Worm (Caenorhabditis elegans) whole organism, L4 larva: Measurements from ENCODE around the gene F26F12.2.
A peak's percentile ranks its signal among the peaks of the same experiment; 100 is the strongest.

Experiments
- D1046.2 ChIP-seq: fragments of 200-800 bp; sonication (Bioruptor generic); IDR thresholded peaks from 2 replicates; pipeline ENCODE4 v1.3.6; 2022; ENCODE audit warnings: missing genetic modification characterization, missing compliant biosample characterization
- F49E8.2 ChIP-seq: sonication (generic microtip); optimal IDR thresholded peaks from 2 replicates; lab custom pipeline; 2016; ENCODE audit warnings: missing compliant biosample characterization, mild to moderate bottlenecking, missing genetic modification characterization, borderline replicate concordance
- T20F7.1 ChIP-seq: fragments of 200-800 bp; sonication (Bioruptor generic); optimal IDR thresholded peaks from 2 replicates; lab custom pipeline; 2018; ENCODE audit warnings: mild to moderate bottlenecking, missing genetic modification characterization, missing compliant biosample characterization
- Y105C5A.15 ChIP-seq: fragments of 200-800 bp; sonication (Bioruptor generic); IDR thresholded peaks from 2 replicates; pipeline ENCODE4 v1.3.6; 2022; ENCODE audit warnings: missing genetic modification characterization, missing compliant biosample characterization
- aha-1 ChIP-seq: fragments of 150-350 bp; peaks from one replicate; lab custom pipeline; 2014; ENCODE audit warnings: missing biosample characterization, missing genetic modification characterization
- ama-1 ChIP-seq: fragments of 150-350 bp; optimal IDR thresholded peaks from 2 replicates; lab custom pipeline; 2014; ENCODE audit warnings: inconsistent platforms, mixed read lengths
- ceh-62 ChIP-seq: sonication (generic microtip); optimal IDR thresholded peaks from 2 replicates; lab custom pipeline; 2017; ENCODE audit warnings: missing biosample characterization, missing genetic modification characterization
- ces-1 ChIP-seq: fragments of 150-350 bp; sonication (generic microtip); optimal IDR thresholded peaks from 4 replicates; lab custom pipeline; 2014; ENCODE audit warnings: missing biosample characterization, missing genetic modification reagents, missing genetic modification characterization
- daf-12 ChIP-seq: fragments of 150-350 bp; optimal IDR thresholded peaks from 2 replicates; lab custom pipeline; 2014; ENCODE audit warnings: missing biosample characterization, missing genetic modification reagents, missing genetic modification characterization
- dmd-6 ChIP-seq: fragments of 200-800 bp; sonication (Bioruptor generic); IDR thresholded peaks from 2 replicates; pipeline ENCODE4 v1.3.6; 2022; ENCODE audit warnings: missing genetic modification reagents, missing genetic modification characterization, missing compliant biosample characterization
- duxl-1 ChIP-seq: sonication (generic microtip); optimal IDR thresholded peaks from 2 replicates; lab custom pipeline; 2016; ENCODE audit warnings: mild to moderate bottlenecking, missing genetic modification characterization, moderate library complexity, missing compliant biosample characterization; ENCODE audit not compliant: poor library complexity
- dve-1 ChIP-seq: sonication (generic microtip); optimal IDR thresholded peaks from 2 replicates; lab custom pipeline; 2017; ENCODE audit warnings: antibody characterized with exemption, mild to moderate bottlenecking, missing genetic modification characterization, missing compliant biosample characterization; ENCODE audit not compliant: insufficient read depth
- egl-43 ChIP-seq: fragments of 200-800 bp; sonication (Bioruptor generic); IDR thresholded peaks from 2 replicates; pipeline ENCODE4 v1.3.6; 2022; ENCODE audit warnings: missing genetic modification reagents, missing genetic modification characterization, missing compliant biosample characterization
- fkh-10 ChIP-seq: fragments of 150-350 bp; optimal IDR thresholded peaks from 2 replicates; lab custom pipeline; 2014; ENCODE audit warnings: missing biosample characterization, missing genetic modification reagents, missing genetic modification characterization
- fos-1 ChIP-seq: fragments of 150-350 bp; optimal IDR thresholded peaks from 2 replicates; lab custom pipeline; 2014; ENCODE audit warnings: missing biosample characterization, missing genetic modification characterization
- gei-8 ChIP-seq: fragments of 200-800 bp; sonication (Bioruptor generic); optimal IDR thresholded peaks from 2 replicates; lab custom pipeline; 2018; ENCODE audit warnings: mild to moderate bottlenecking, missing genetic modification characterization, missing compliant biosample characterization
- hif-1 ChIP-seq, 2 experiments: sonication (generic microtip); optimal IDR thresholded peaks; 2 replicates each; lab custom pipeline; 2016 to 2017; ENCODE audit warnings: missing compliant biosample characterization in 2 of 2, missing genetic modification characterization in 2 of 2, missing genetic modification reagents in 2 of 2, missing genotype in 2 of 2, mild to moderate bottlenecking in 1 of 2
- hlh-30 ChIP-seq: sonication (generic microtip); optimal IDR thresholded peaks from 2 replicates; lab custom pipeline; 2017; ENCODE audit warnings: antibody characterized with exemption, mild to moderate bottlenecking, missing genetic modification characterization, missing compliant biosample characterization; ENCODE audit not compliant: insufficient read depth
- lin-38 ChIP-seq: fragments of 200-800 bp; sonication (Bioruptor generic); IDR thresholded peaks from 2 replicates; pipeline ENCODE4 v1.3.6; 2022; ENCODE audit warnings: missing genetic modification reagents, missing genetic modification characterization, missing compliant biosample characterization
- lin-39 ChIP-seq: fragments of 150-350 bp; optimal IDR thresholded peaks from 2 replicates; lab custom pipeline; 2014; ENCODE audit warnings: missing biosample characterization, missing genetic modification reagents, missing genetic modification characterization
- madf-5 ChIP-seq, 2 experiments: fragments of 200-800 bp; sonication (Bioruptor generic); IDR thresholded peaks; 2 replicates each; pipeline ENCODE4 v1.3.6; 2022; ENCODE audit warnings: missing compliant biosample characterization in 2 of 2, missing genetic modification characterization in 2 of 2
- mdt-29 ChIP-seq: fragments of 200-800 bp; sonication (Bioruptor generic); IDR thresholded peaks from 2 replicates; pipeline ENCODE4 v1.3.6; 2022; ENCODE audit warnings: missing genetic modification reagents, missing genetic modification characterization, missing compliant biosample characterization
- mep-1 ChIP-seq: fragments of 150-350 bp; sonication (generic microtip); optimal IDR thresholded peaks from 3 replicates; lab custom pipeline; 2014; ENCODE audit warnings: missing biosample characterization, missing genetic modification characterization
- mes-2 ChIP-seq: sonication (generic microtip); optimal IDR thresholded peaks from 2 replicates; lab custom pipeline; 2016; ENCODE audit warnings: missing genotype, mild to moderate bottlenecking, missing genetic modification characterization, missing compliant biosample characterization; ENCODE audit not compliant: poor library complexity, severe bottlenecking
- mxl-2 ChIP-seq: fragments of 200-800 bp; sonication (Bioruptor generic); conservative IDR thresholded peaks from 2 replicates; pipeline ENCODE4 v1.3.6; 2022; ENCODE audit warnings: missing genetic modification reagents, missing genetic modification characterization, missing compliant biosample characterization
- nhr-102 ChIP-seq: sonication (generic microtip); optimal IDR thresholded peaks from 2 replicates; lab custom pipeline; 2016; ENCODE audit warnings: mild to moderate bottlenecking, missing genetic modification characterization, moderate library complexity, missing compliant biosample characterization
- nhr-111 ChIP-seq: fragments of 200-800 bp; sonication (Bioruptor generic); optimal IDR thresholded peaks from 2 replicates; lab custom pipeline; 2018; ENCODE audit warnings: mild to moderate bottlenecking, missing genetic modification characterization, missing compliant biosample characterization
- nhr-48 ChIP-seq: sonication (generic microtip); optimal IDR thresholded peaks from 2 replicates; lab custom pipeline; 2016; ENCODE audit warnings: mild to moderate bottlenecking, missing genetic modification characterization, missing compliant biosample characterization
- nhr-6 ChIP-seq: fragments of 150-350 bp; optimal IDR thresholded peaks from 2 replicates; lab custom pipeline; 2014; ENCODE audit warnings: missing biosample characterization, missing genetic modification characterization
- nhr-76 ChIP-seq: fragments of 150-350 bp; optimal IDR thresholded peaks from 2 replicates; lab custom pipeline; 2014; ENCODE audit warnings: missing biosample characterization, missing genetic modification characterization
- nhr-77 ChIP-seq: fragments of 150-350 bp; optimal IDR thresholded peaks from 2 replicates; lab custom pipeline; 2014; ENCODE audit warnings: missing biosample characterization, missing genetic modification characterization
- pha-4 ChIP-seq, 2 experiments: fragments of 150-350 bp in 1 of 2; fragments of 200-800 bp in 1 of 2; sonication (Bioruptor generic) in 1 of 2; IDR thresholded peaks in 1 of 2; optimal IDR thresholded peaks in 1 of 2; 2 replicates each; pipeline versions ENCODE4 v1.3.6 to Lab custom; 2014 to 2022; ENCODE audit warnings: missing genetic modification characterization in 2 of 2, missing genetic modification reagents in 2 of 2, missing biosample characterization in 1 of 2, missing compliant biosample characterization in 1 of 2
- php-3 ChIP-seq: fragments of 200-800 bp; sonication (Bioruptor generic); IDR thresholded peaks from 2 replicates; pipeline ENCODE4 v1.3.6; 2022; ENCODE audit warnings: missing genetic modification reagents, missing genetic modification characterization, missing compliant biosample characterization
- pqm-1 ChIP-seq: sonication (generic microtip); optimal IDR thresholded peaks from 2 replicates; lab custom pipeline; 2017; ENCODE audit warnings: missing biosample characterization, missing genetic modification characterization
- rbr-2 ChIP-seq: sonication (generic microtip); optimal IDR thresholded peaks from 2 replicates; lab custom pipeline; 2016; ENCODE audit warnings: missing genotype, missing genetic modification characterization, missing compliant biosample characterization
- saeg-2 ChIP-seq: fragments of 200-800 bp; sonication (Bioruptor generic); IDR thresholded peaks from 2 replicates; pipeline ENCODE4 v1.3.6; 2022; ENCODE audit warnings: missing genetic modification reagents, missing genetic modification characterization, missing compliant biosample characterization
- snpc-1.2 ChIP-seq: fragments of 200-800 bp; sonication (Bioruptor generic); IDR thresholded peaks from 2 replicates; pipeline ENCODE4 v1.3.6; 2022; ENCODE audit warnings: missing genetic modification reagents, missing genetic modification characterization, missing compliant biosample characterization
- snpc-4 ChIP-seq: fragments of 150-350 bp; optimal IDR thresholded peaks from 2 replicates; lab custom pipeline; 2014; ENCODE audit warnings: missing biosample characterization, missing genetic modification characterization
- spr-1 ChIP-seq: sonication (generic microtip); optimal IDR thresholded peaks from 2 replicates; lab custom pipeline; 2016; ENCODE audit warnings: mild to moderate bottlenecking, missing genetic modification characterization, missing compliant biosample characterization
- tra-1 ChIP-seq: fragments of 200-800 bp; sonication (Bioruptor generic); IDR thresholded peaks from 2 replicates; pipeline ENCODE4 v1.3.6; 2022; ENCODE audit warnings: missing genetic modification reagents, missing genetic modification characterization, missing compliant biosample characterization
- unc-62 ChIP-seq, 3 experiments: fragments of 150-350 bp in 1 of 3; sonication (generic microtip); optimal IDR thresholded peaks in 2 of 3; peaks in 1 of 3; 1 replicate in 1 of 3; 2 replicates in 2 of 3; lab custom pipeline; 2014 to 2017; ENCODE audit warnings: missing biosample characterization in 3 of 3, missing genetic modification characterization in 3 of 3, missing genetic modification reagents in 3 of 3, missing genotype in 1 of 3
- zfp-2 ChIP-seq: sonication (generic microtip); optimal IDR thresholded peaks from 2 replicates; lab custom pipeline; 2016; ENCODE audit warnings: mild to moderate bottlenecking, missing genetic modification characterization, missing compliant biosample characterization
- zfp-3 ChIP-seq: fragments of 200-800 bp; sonication (Bioruptor generic); conservative IDR thresholded peaks from 2 replicates; pipeline ENCODE4 v1.3.6; 2022; ENCODE audit warnings: missing genetic modification reagents, missing genetic modification characterization, missing compliant biosample characterization
- zip-11 ChIP-seq: fragments of 200-800 bp; sonication (Bioruptor generic); IDR thresholded peaks from 2 replicates; pipeline ENCODE4 v1.3.6; 2022; ENCODE audit warnings: missing genetic modification characterization, missing compliant biosample characterization
- ztf-11 ChIP-seq: fragments of 150-350 bp; optimal IDR thresholded peaks from 2 replicates; lab custom pipeline; 2014; ENCODE audit warnings: missing biosample characterization, missing genetic modification characterization
- ztf-7 ChIP-seq: fragments of 150-350 bp; optimal IDR thresholded peaks from 2 replicates; lab custom pipeline; 2014; ENCODE audit warnings: missing biosample characterization, missing genetic modification characterization

Gene F26F12.2

ce11 chrV:5844349-5844760 lies 5.9 kb upstream of the F26F12.2 start (continued):
- TF ChIP-seq zip-11 (GFP tag; lab: Robert Waterston, UW) (no peak), nhr-111 (GFP tag; lab: Kevin White, UChicago) (no peak), spr-1 (peak; percentile 70), hif-1 (tag; optimal IDR thresholded peaks at IDR 0.05; lab: Kevin White, UChicago) (peak in 1 of 2 experiments; percentile 18), ces-1 (GFP tag; lab: Kevin White, UChicago) (no peak), gei-8 (GFP tag; lab: Kevin White, UChicago) (no peak), nhr-76 (tag; lab: Kevin White, UChicago) (no peak), pha-4 (GFP tag; IDR thresholded peaks at IDR 0.05; lab: Robert Waterston, UW) (peak; percentile 53; the same call in 1 of the 2 replicates), pha-4 (tag; optimal IDR thresholded peaks at IDR 0.05; lab: Kevin White, UChicago) (no peak), mdt-29 (GFP tag; lab: Robert Waterston, UW) (peak; percentile 67; the same call in 1 of the 2 replicates), rbr-2 (tag; lab: Kevin White, UChicago) (no peak), tra-1 (GFP tag; lab: Robert Waterston, UW) (0 out of 2 replicates have a peak, but pooled peaks have one; percentile 30), fos-1 (tag; lab: Kevin White, UChicago) (no peak), snpc-1.2 (GFP tag; lab: Robert Waterston, UW) (no peak), hlh-30 (peak; percentile 99), ceh-62 (tag; lab: Kevin White, UChicago) (no peak), daf-12 (tag; lab: Kevin White, UChicago) (no peak), ztf-11 (no peak), nhr-77 (tag; lab: Kevin White, UChicago) (peak; percentile 50), saeg-2 (GFP tag; lab: Robert Waterston, UW) (no peak), madf-5 (GFP tag; IDR thresholded peaks at IDR 0.05; lab: Robert Waterston, UW) (no peak), nhr-6 (tag; lab: Kevin White, UChicago) (no peak), php-3 (GFP tag; lab: Robert Waterston, UW) (peak; percentile 18; the same call in 1 of the 2 replicates), lin-39 (no peak), fkh-10 (no peak), mxl-2 (peak; percentile 64; the same call in 1 of the 2 replicates), lin-38 (no peak; the same call in none of the 2 replicates), aha-1 (tag; lab: Kevin White, UChicago) (peak; percentile 91), ztf-7 (tag; lab: Kevin White, UChicago) (no peak), zfp-3 (GFP tag; lab: Robert Waterston, UW) (peak; percentile 8; the same call in 1 of the 2 replicates), Y105C5A.15 (GFP tag; lab: Robert Waterston, UW) (no peak), snpc-4 (tag; lab: Kevin White, UChicago) (no peak), dmd-6 (GFP tag; lab: Robert Waterston, UW) (peak; percentile 80)

ce11 chrV:5843415-5844337 lies 5.3 kb upstream of the F26F12.2 start:
- TF ChIP-seq egl-43 (GFP tag; lab: Robert Waterston, UW) (peak; percentile 59; the same call in 1 of the 2 replicates), T20F7.1 (GFP tag; lab: Kevin White, UChicago) (peak; percentile 62), D1046.2 (0 out of 2 replicates have a peak, but pooled peaks have one; percentile 55), mep-1 (tag; lab: Kevin White, UChicago) (peak; percentile 64), pha-4 (GFP tag; IDR thresholded peaks at IDR 0.05; lab: Robert Waterston, UW) (peak; percentile 56), pha-4 (tag; optimal IDR thresholded peaks at IDR 0.05; lab: Kevin White, UChicago) (peak; percentile 62), ama-1 (lab: Kevin White, UChicago) (peak; percentile 16), nhr-48 (tag; lab: Kevin White, UChicago) (peak; percentile 42), aha-1 (tag; lab: Kevin White, UChicago) (peak; percentile 70), unc-62 (GFP tag; optimal IDR thresholded peaks at IDR 0.05 in 1 of 2; lab: Kevin White, UChicago) (peak in 1 of 2 experiments; percentile 95), unc-62 (tag; optimal IDR thresholded peaks at IDR 0.05; lab: Kevin White, UChicago) (no peak), mxl-2 (0 out of 2 replicates have a peak, but pooled peaks have one; percentile 4), pqm-1 (tag; lab: Kevin White, UChicago) (no peak), dve-1 (tag; lab: Kevin White, UChicago) (peak; percentile 93), zfp-2 (no peak), snpc-4 (tag; lab: Kevin White, UChicago) (no peak), lin-38 (peak; percentile 4; the same call in 1 of the 2 replicates), nhr-102 (tag; lab: Kevin White, UChicago) (peak; percentile 39), duxl-1 (tag; lab: Kevin White, UChicago) (no peak), rbr-2 (tag; lab: Kevin White, UChicago) (no peak), mes-2 (tag; lab: Kevin White, UChicago) (peak; percentile 11), F49E8.2 (tag; lab: Kevin White, UChicago) (no peak)
